Fruit fly (Drosophila melanogaster) Kc167 (cell line): ENCODE measurements around the gene Rnb.

Experiments
- Sin3A ChIP-seq: fragments of >200 bp; optimal IDR thresholded peaks from 2 replicates; lab custom pipeline; 2018; ENCODE audit warnings: missing external identifiers
- insv ChIP-seq: fragments of >200 bp; optimal IDR thresholded peaks from 3 replicates; lab custom pipeline; 2018; ENCODE audit warnings: missing external identifiers

DNA sequence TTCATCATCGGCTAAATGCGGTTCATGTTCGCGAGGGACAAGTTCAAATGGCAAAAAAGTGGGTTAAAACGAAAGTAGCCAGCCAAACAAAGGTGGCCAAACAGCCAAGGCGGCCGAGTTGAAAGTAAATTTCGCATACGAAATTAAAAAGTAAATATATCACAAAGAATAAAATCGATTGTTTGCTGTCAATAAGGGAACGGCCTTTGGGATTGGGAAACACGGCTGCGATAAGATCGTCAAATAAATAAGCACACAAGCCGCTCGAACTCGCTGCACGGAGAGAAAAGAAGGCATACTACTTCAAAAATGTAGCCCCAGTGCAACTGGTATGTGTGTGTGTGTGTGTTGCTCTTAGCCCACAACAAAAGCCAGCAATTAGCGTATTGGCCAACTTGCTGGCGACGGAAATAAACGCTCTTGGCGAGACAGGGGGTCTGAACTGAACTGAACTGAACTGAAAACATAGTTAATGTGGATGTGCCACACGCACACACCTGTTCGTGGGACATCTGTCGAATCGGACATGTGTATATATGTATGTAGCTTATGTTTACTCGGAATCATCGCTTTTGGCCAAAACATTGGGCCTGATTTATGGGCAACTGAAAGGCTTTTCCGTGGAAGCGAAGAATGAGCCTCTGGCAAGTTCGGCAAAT lies 11.1 kb downstream of the Rnb start:
- TF ChIP-seq insv (lab: Kevin White, UChicago) = no peak
- TF ChIP-seq Sin3A (lab: Kevin White, UChicago) = no peak
